Worm (Caenorhabditis elegans) whole organism, L2 larva: ENCODE data around the gene str-123.

Experiments used
- F13H6.1 ChIP-seq: sonication (generic microtip); optimal IDR thresholded peaks from 2 replicates; lab custom pipeline; 2016; ENCODE audit warnings: missing genetic modification characterization, missing compliant biosample characterization
- R02D3.7 ChIP-seq: fragments of 150-350 bp; optimal IDR thresholded peaks from 2 replicates; lab custom pipeline; 2014; ENCODE audit warnings: missing biosample characterization, missing genetic modification characterization
- Y55F3AM.14 ChIP-seq: fragments of 200-800 bp; sonication (Bioruptor generic); optimal IDR thresholded peaks from 2 replicates; lab custom pipeline; 2018; ENCODE audit warnings: mild to moderate bottlenecking, missing genetic modification characterization, missing compliant biosample characterization
- blmp-1 ChIP-seq: sonication (generic microtip); optimal IDR thresholded peaks from 2 replicates; lab custom pipeline; 2017; ENCODE audit warnings: missing genetic modification characterization, mild to moderate bottlenecking, missing compliant biosample characterization, antibody characterized with exemption, moderate library complexity; ENCODE audit not compliant: insufficient read depth
- ceh-16 ChIP-seq: fragments of 150-350 bp; optimal IDR thresholded peaks from 2 replicates; lab custom pipeline; 2014; ENCODE audit warnings: missing biosample characterization, missing genetic modification characterization
- ceh-82 ChIP-seq: fragments of 150-350 bp; optimal IDR thresholded peaks from 2 replicates; lab custom pipeline; 2014; ENCODE audit warnings: missing biosample characterization, missing genetic modification characterization
- crh-2 ChIP-seq: sonication (generic microtip); optimal IDR thresholded peaks from 2 replicates; lab custom pipeline; 2017; ENCODE audit warnings: missing biosample characterization, missing genetic modification characterization
- dmd-4 ChIP-seq: sonication (generic microtip); optimal IDR thresholded peaks from 2 replicates; lab custom pipeline; 2017; ENCODE audit warnings: missing biosample characterization, missing genetic modification characterization
- egl-27 ChIP-seq: sonication (generic microtip); optimal IDR thresholded peaks from 3 replicates; lab custom pipeline; 2017; ENCODE audit warnings: missing biosample characterization, missing genetic modification reagents, missing genetic modification characterization
- elt-3 ChIP-seq: sonication (generic microtip); optimal IDR thresholded peaks from 2 replicates; lab custom pipeline; 2017; ENCODE audit warnings: missing biosample characterization, missing genetic modification characterization
- fos-1 ChIP-seq: fragments of 150-350 bp; optimal IDR thresholded peaks from 2 replicates; lab custom pipeline; 2014; ENCODE audit warnings: missing biosample characterization, missing genetic modification characterization
- gmeb-1 ChIP-seq: fragments of 150-350 bp; optimal IDR thresholded peaks from 2 replicates; lab custom pipeline; 2014; ENCODE audit warnings: missing biosample characterization, missing genetic modification characterization
- lin-11 ChIP-seq: fragments of 150-350 bp; sonication (generic microtip); optimal IDR thresholded peaks from 2 replicates; lab custom pipeline; 2014; ENCODE audit warnings: missing biosample characterization, missing genetic modification characterization, inconsistent platforms, mixed read lengths
- lin-13 ChIP-seq: fragments of 150-350 bp; optimal IDR thresholded peaks from 2 replicates; lab custom pipeline; 2014; ENCODE audit warnings: missing biosample characterization, missing genetic modification reagents, missing genetic modification characterization
- lin-39 ChIP-seq: fragments of 150-350 bp; optimal IDR thresholded peaks from 2 replicates; lab custom pipeline; 2014; ENCODE audit warnings: missing biosample characterization, missing genetic modification reagents, missing genetic modification characterization
- lsy-2 ChIP-seq, 2 experiments: fragments of 150-350 bp in 1 of 2; sonication (generic microtip) in 1 of 2; optimal IDR thresholded peaks; 2 replicates each; lab custom pipeline; 2014 to 2017; ENCODE audit warnings: missing biosample characterization in 2 of 2, missing genetic modification characterization in 2 of 2
- mab-5 ChIP-seq: fragments of 150-350 bp; optimal IDR thresholded peaks from 2 replicates; lab custom pipeline; 2014; ENCODE audit warnings: missing biosample characterization, missing genetic modification characterization
- mbf-1 ChIP-seq: sonication (generic microtip); optimal IDR thresholded peaks from 2 replicates; lab custom pipeline; 2017; ENCODE audit warnings: missing biosample characterization, missing genetic modification characterization
- mdl-1 ChIP-seq, 2 experiments: fragments of 150-350 bp in 1 of 2; sonication (generic microtip) in 1 of 2; optimal IDR thresholded peaks; 2 replicates each; lab custom pipeline; 2017; ENCODE audit warnings: missing biosample characterization in 2 of 2, missing genetic modification characterization in 2 of 2
- nhr-10 ChIP-seq: sonication (generic microtip); optimal IDR thresholded peaks from 2 replicates; lab custom pipeline; 2017; ENCODE audit warnings: missing biosample characterization, missing genetic modification characterization
- nhr-11 ChIP-seq: fragments of 150-350 bp; optimal IDR thresholded peaks from 2 replicates; lab custom pipeline; 2014; ENCODE audit warnings: missing biosample characterization, missing genetic modification characterization
- nhr-129 ChIP-seq: fragments of 150-350 bp; optimal IDR thresholded peaks from 2 replicates; lab custom pipeline; 2014; ENCODE audit warnings: missing biosample characterization, missing genetic modification characterization
- nhr-21 ChIP-seq: fragments of 150-350 bp; optimal IDR thresholded peaks from 2 replicates; lab custom pipeline; 2014; ENCODE audit warnings: missing biosample characterization, missing genetic modification characterization
- nhr-6 ChIP-seq: fragments of 150-350 bp; optimal IDR thresholded peaks from 2 replicates; lab custom pipeline; 2014; ENCODE audit warnings: missing biosample characterization, missing genetic modification characterization
- peb-1 ChIP-seq: fragments of 150-350 bp; optimal IDR thresholded peaks from 2 replicates; lab custom pipeline; 2014; ENCODE audit warnings: missing biosample characterization, missing genetic modification characterization
- sma-3 ChIP-seq: sonication (generic microtip); optimal IDR thresholded peaks from 2 replicates; lab custom pipeline; 2016; ENCODE audit warnings: missing genetic modification reagents, missing genetic modification characterization, missing compliant biosample characterization
- snpc-4 ChIP-seq: fragments of 150-350 bp; optimal IDR thresholded peaks from 2 replicates; lab custom pipeline; 2014; ENCODE audit warnings: missing biosample characterization, missing genetic modification characterization
- unc-39 ChIP-seq: fragments of 150-350 bp; optimal IDR thresholded peaks from 2 replicates; lab custom pipeline; 2014; ENCODE audit warnings: missing biosample characterization, missing genetic modification characterization
- ztf-11 ChIP-seq: sonication (generic microtip); optimal IDR thresholded peaks from 2 replicates; lab custom pipeline; 2017; ENCODE audit warnings: missing biosample characterization, missing genetic modification characterization
- ztf-4 ChIP-seq: fragments of 150-350 bp; optimal IDR thresholded peaks from 2 replicates; lab custom pipeline; 2014; ENCODE audit warnings: missing biosample characterization, missing genetic modification characterization

The str-123 gene

ce11 chrX:12793796-12794195, 3.7 kb downstream of the str-123 start, which contains the start of gene abf-6:
TSS of gene abf-6 (plus strand) at chrX:12794118.
- TF ChIP-seq F13H6.1 (tag; lab: Kevin White, UChicago) (peak; percentile 15), ceh-16 (tag; lab: Kevin White, UChicago) (no peak), nhr-129 (peak; percentile 5)

ce11 chrX:12799831-12800230, 9.7 kb downstream of the str-123 start:
- TF ChIP-seq nhr-21 (tag; lab: Kevin White, UChicago), result no peak
- TF ChIP-seq nhr-10 (tag; lab: Kevin White, UChicago), result no peak
- TF ChIP-seq fos-1 (tag; lab: Kevin White, UChicago), result no peak
- TF ChIP-seq ceh-82 (tag; lab: Kevin White, UChicago), result no peak
- no peak for TF ChIP-seq R02D3.7
- no peak for TF ChIP-seq ztf-4 (tag; lab: Kevin White, UChicago)
- TF ChIP-seq lin-13 (GFP tag; lab: Kevin White, UChicago), result no peak
- TF ChIP-seq ztf-11 (tag; lab: Kevin White, UChicago), result no peak
- no peak for TF ChIP-seq gmeb-1 (tag; lab: Kevin White, UChicago)
- TF ChIP-seq lsy-2 (tag; optimal IDR thresholded peaks at IDR 0.05; lab: Kevin White, UChicago), result no peak
- TF ChIP-seq mbf-1 (tag; lab: Kevin White, UChicago), result no peak
- no peak for TF ChIP-seq unc-39
- no peak for TF ChIP-seq lin-11 (tag; lab: Kevin White, UChicago)
- TF ChIP-seq egl-27, result no peak
- TF ChIP-seq F13H6.1 (tag; lab: Kevin White, UChicago), result no peak
- TF ChIP-seq lin-39 (tag; lab: Kevin White, UChicago), result no peak
- no peak for TF ChIP-seq peb-1
- TF ChIP-seq nhr-6, result no peak
- TF ChIP-seq Y55F3AM.14 (GFP tag; lab: Kevin White, UChicago), result no peak

- TF ChIP-seq mdl-1 (tag; optimal IDR thresholded peaks at IDR 0.05; lab: Kevin White, UChicago) (no peak), fos-1 (tag; lab: Kevin White, UChicago) (peak; percentile 72), crh-2 (tag; lab: Kevin White, UChicago) (peak; percentile 15)
These were observed 16.8 kb downstream of the str-123 start for ce11 chrX:12806926-12807325.

- no peak for TF ChIP-seq unc-39
- no peak for TF ChIP-seq mab-5 (tag; lab: Kevin White, UChicago)
- no peak for TF ChIP-seq Y55F3AM.14 (GFP tag; lab: Kevin White, UChicago)
- no peak for TF ChIP-seq nhr-10 (tag; lab: Kevin White, UChicago)
- no peak for TF ChIP-seq ztf-11 (tag; lab: Kevin White, UChicago)
- no peak for TF ChIP-seq gmeb-1 (tag; lab: Kevin White, UChicago)
- no peak for TF ChIP-seq elt-3 (tag; lab: Kevin White, UChicago)
- no peak for TF ChIP-seq sma-3 (GFP tag; lab: Kevin White, UChicago)
- peak; percentile 52 for TF ChIP-seq blmp-1 (tag; lab: Kevin White, UChicago)
- TF ChIP-seq, all 48 proteins: peak for 1
These were observed 18.2 kb downstream of the str-123 start, which contains the start of gene nhr-27 for ce11 chrX:12808085-12808922. TSS of gene nhr-27 (minus strand) at chrX:12808318.

ce11 chrX:12813539-12813938, 23.4 kb downstream of the str-123 start, which contains the start of gene gei-3:
TSS of gene gei-3 (minus strand) at chrX:12813639.
- TF ChIP-seq dmd-4 (tag; lab: Kevin White, UChicago) (no peak), nhr-11 (tag; lab: Kevin White, UChicago) (no peak), elt-3 (tag; lab: Kevin White, UChicago) (no peak), mab-5 (tag; lab: Kevin White, UChicago) (no peak), mdl-1 (tag; optimal IDR thresholded peaks at IDR 0.05; lab: Kevin White, UChicago) (no peak), lsy-2 (tag; optimal IDR thresholded peaks at IDR 0.05; lab: Kevin White, UChicago) (no peak)

DNA sequence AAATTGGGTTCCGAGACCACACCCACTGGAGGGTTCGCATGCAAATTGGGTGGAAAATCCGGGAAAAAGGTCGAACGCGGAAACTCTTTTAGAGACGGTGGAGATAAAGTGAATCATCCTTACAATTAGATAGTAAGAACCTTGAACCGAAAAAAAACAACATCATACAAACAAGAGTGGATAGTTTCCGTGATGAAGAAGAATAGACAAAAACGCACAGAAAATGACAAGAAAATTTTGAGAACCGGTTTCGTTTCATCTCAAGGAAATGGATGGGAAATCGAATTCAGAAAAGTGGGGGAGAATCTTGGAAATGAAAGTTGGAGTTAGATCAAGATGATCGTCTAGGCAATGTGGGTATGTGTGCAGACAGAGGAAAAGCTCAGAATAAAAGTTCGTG, 25.2 kb downstream of the str-123 start:
- TF ChIP-seq Y55F3AM.14 (GFP tag; lab: Kevin White, UChicago), result no peak
- no peak for TF ChIP-seq unc-39
- TF ChIP-seq snpc-4, result no peak
